Fruit fly (Drosophila melanogaster) whole organism: ENCODE results near the gene CG5435.

Experiments
- CG8478 ChIP-seq: fragments of >200 bp; optimal IDR thresholded peaks from 2 replicates; lab custom pipeline; 2018; ENCODE audit warnings: inconsistent platforms
- psq ChIP-seq: fragments of >200 bp; optimal IDR thresholded peaks from 2 replicates; lab custom pipeline; 2017
- usp ChIP-seq: fragments of >200 bp; optimal IDR thresholded peaks from 2 replicates; lab custom pipeline; 2017; ENCODE audit warnings: missing biosample characterization, missing genetic modification characterization, mixed read lengths

DNA sequence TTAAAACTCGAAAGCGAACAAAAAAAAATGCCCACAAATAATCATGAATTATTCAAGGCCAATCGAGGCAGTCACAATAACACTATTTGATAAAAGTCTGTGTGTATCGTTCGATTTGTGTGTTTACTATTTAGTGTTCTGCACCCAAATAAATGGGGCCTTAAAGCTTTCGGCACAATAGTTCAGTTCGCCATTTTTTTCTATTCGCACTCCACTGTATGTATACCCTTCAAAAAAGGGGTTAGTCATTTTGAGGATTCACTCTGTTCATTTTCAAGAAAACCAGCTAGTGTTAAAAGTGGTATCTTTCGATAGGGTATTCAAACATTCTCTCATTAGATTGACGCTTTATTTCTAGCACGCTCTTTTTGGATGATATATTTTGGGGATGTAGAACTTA, 37.0 kb upstream of the CG5435 start:
- TF ChIP-seq psq (lab: Kevin White, UChicago), result no peak
- no peak for TF ChIP-seq usp
- no peak for TF ChIP-seq CG8478 (lab: Kevin White, UChicago)
